3 fruit fly cellular contexts compared by ENCODE assay signal in genomic region chr3L:16670882-16671675, dm6.
TF ChIP-seq lines count a peak whose summit lies in the region.

No protein-coding gene starts in this region.

- TF ChIP-seq CTCF in whole organism, embryonic (GFP tag; optimal IDR thresholded peaks at IDR 0.05; lab: Kevin White, UChicago), result no peak

TF ChIP-seq in whole organism, embryonic, 481 proteins besides CTCF, POLR2A, EP300 and RAD21:
- peak; percentile 9 for TF ChIP-seq CG34376 (GFP tag; optimal IDR thresholded peaks at IDR 0.05; lab: Kevin White, UChicago)
- TF ChIP-seq Nf-YC (tag; optimal IDR thresholded peaks at IDR 0.05; lab: Kevin White, UChicago), result no peak
- peak; percentile 5 for TF ChIP-seq sug (tag; optimal IDR thresholded peaks at IDR 0.05; lab: Kevin White, UChicago)
- TF ChIP-seq exex (tag; optimal IDR thresholded peaks at IDR 0.05; lab: Kevin White, UChicago), result peak; percentile 93
- TF ChIP-seq D19A (tag; optimal IDR thresholded peaks at IDR 0.05; lab: Kevin White, UChicago), result peak; percentile 67
- no peak for TF ChIP-seq CG17568 (GFP tag; optimal IDR thresholded peaks at IDR 0.05; lab: Kevin White, UChicago)
- TF ChIP-seq grn (GFP tag; optimal IDR thresholded peaks at IDR 0.05; lab: Kevin White, UChicago), result peak; percentile 15

TF ChIP-seq in whole organism, prepupa, 60 proteins besides CTCF, POLR2A, EP300 and RAD21:
- TF ChIP-seq Eip78C (GFP tag; lab: Kevin White, UChicago) (peak; percentile 19), fd85E (GFP tag; optimal IDR thresholded peaks at IDR 0.05; lab: Kevin White, UChicago) (no peak), vri (GFP tag; optimal IDR thresholded peaks at IDR 0.05; lab: Kevin White, UChicago) (peak; percentile 34)

TF ChIP-seq in whole organism, wandering third instar larva, 38 proteins besides CTCF, POLR2A, EP300 and RAD21:
- TF ChIP-seq Rel (GFP tag; optimal IDR thresholded peaks at IDR 0.05; lab: Kevin White, UChicago), result no peak
- peak; percentile 85 for TF ChIP-seq Rel (tag; optimal IDR thresholded peaks at IDR 0.05; lab: Kevin White, UChicago)
- TF ChIP-seq HLH106 (tag; optimal IDR thresholded peaks at IDR 0.05; lab: Kevin White, UChicago), result no peak
- no peak for TF ChIP-seq CrebA (GFP tag; optimal IDR thresholded peaks at IDR 0.05; lab: Kevin White, UChicago; ENCODE audit: borderline replicate concordance)
- TF ChIP-seq jim (GFP tag; optimal IDR thresholded peaks at IDR 0.05; lab: Kevin White, UChicago), result no peak
- no peak for TF ChIP-seq ey (GFP tag; optimal IDR thresholded peaks at IDR 0.05; lab: Kevin White, UChicago)
- no peak for TF ChIP-seq Sp1 (GFP tag; optimal IDR thresholded peaks at IDR 0.05; lab: Kevin White, UChicago)
